Worm (Caenorhabditis elegans): ENCODE results near the gene F56F10.1.
A peak's percentile ranks its signal among the peaks of the same experiment; 100 is the strongest.

F56F10.1 gene

ce11 chrX:871957-872715 lies at the start of gene F56F10.1:
Gene F56F10.1 (plus strand): TSS chrX:872603.
- TF ChIP-seq him-1 (tag; optimal IDR thresholded peaks at IDR 0.05) (no peak), W03F9.2 (tag; optimal IDR thresholded peaks at IDR 0.05) (no peak), dao-5 (tag; optimal IDR thresholded peaks at IDR 0.05) (no peak)

DNA sequence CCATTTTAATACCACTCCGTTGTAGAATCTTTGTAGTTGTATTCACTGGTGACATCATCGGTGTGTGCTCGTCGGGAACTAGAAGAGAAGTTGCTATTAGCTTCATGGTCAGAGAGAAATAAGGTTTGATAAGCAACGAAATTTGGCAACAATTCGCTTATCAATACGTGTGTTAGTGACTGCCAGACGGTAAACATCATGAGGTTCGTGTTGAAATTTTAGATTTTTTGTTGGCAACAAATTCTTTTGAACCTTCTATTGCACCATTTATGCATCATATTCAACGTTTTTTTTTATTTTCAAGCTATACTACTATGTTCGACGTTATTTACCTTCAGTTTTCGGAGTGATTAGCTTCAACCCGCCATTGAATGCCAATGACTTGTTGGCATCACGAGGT lies 48.7 kb upstream of the F56F10.1 start:
- TF ChIP-seq W03F9.2 (tag; optimal IDR thresholded peaks at IDR 0.05) (no peak), him-1 (tag; optimal IDR thresholded peaks at IDR 0.05) (no peak), dao-5 (tag; optimal IDR thresholded peaks at IDR 0.05) (no peak)

- TF ChIP-seq dao-5 (tag; optimal IDR thresholded peaks at IDR 0.05) (no peak), W03F9.2 (tag; optimal IDR thresholded peaks at IDR 0.05) (no peak), him-1 (tag; optimal IDR thresholded peaks at IDR 0.05) (no peak)
Observed at ce11 chrX:825375-825774, 47.0 kb upstream of the F56F10.1 start, which contains the start of gene daf-3. Gene daf-3 (minus strand): TSS chrX:825475.

DNA sequence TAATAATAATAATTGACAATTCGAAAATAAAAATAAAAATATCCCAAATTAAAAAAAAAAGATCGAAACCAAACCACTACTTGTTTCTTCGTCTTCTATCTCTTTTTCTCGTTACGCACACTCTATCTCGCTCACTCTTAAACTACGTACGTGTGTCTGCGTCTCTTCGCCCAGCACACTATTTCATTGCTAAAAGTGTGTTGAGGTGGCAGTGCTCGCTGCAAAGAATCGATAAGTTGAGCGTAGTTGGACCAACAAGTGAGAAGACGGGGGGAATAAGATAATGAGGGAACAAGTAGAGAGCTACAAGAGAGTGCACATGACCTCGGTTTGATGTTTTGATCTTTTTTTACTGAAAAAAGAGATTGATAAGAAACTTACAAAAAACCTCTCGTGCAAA lies 46.5 kb upstream of the F56F10.1 start:
- TF ChIP-seq dao-5 (tag; optimal IDR thresholded peaks at IDR 0.05) (no peak), W03F9.2 (tag; optimal IDR thresholded peaks at IDR 0.05) (no peak), him-1 (tag; optimal IDR thresholded peaks at IDR 0.05) (no peak)

DNA sequence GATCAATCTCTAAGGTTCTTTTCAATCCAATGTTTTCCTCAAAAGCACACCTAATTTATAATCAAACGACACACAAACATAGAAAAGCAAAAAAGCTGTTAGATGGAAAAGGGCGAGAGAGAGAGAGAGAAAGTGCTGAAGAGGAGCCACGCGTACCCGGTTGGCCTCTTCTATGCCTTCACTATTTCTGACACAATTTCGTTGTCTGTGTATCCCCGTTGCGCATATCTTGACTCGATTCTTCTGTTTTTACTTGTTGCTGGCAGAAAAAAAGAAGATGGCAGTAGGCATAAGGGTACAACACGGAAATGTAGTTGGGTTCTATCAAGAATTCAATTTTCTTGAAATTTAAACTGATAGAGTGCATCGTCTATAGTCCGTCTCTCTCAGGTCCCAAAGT lies 44.9 kb upstream of the F56F10.1 start:
- TF ChIP-seq W03F9.2 (tag; optimal IDR thresholded peaks at IDR 0.05): no peak
- peak; percentile 48 for TF ChIP-seq him-1 (tag; optimal IDR thresholded peaks at IDR 0.05)

ce11 chrX:828603-829002 lies 43.8 kb upstream of the F56F10.1 start, which contains the start of gene wdr-54:
Gene wdr-54 (plus strand): TSS chrX:828903.
- TF ChIP-seq him-1 (tag; optimal IDR thresholded peaks at IDR 0.05) (no peak), dao-5 (tag; optimal IDR thresholded peaks at IDR 0.05) (no peak), W03F9.2 (tag; optimal IDR thresholded peaks at IDR 0.05) (no peak)

- TF ChIP-seq W03F9.2 (tag; optimal IDR thresholded peaks at IDR 0.05): no peak
- no peak for TF ChIP-seq him-1 (tag; optimal IDR thresholded peaks at IDR 0.05)
- no peak for TF ChIP-seq dao-5 (tag; optimal IDR thresholded peaks at IDR 0.05)
Observed at ce11 chrX:830185-830584, 42.2 kb upstream of the F56F10.1 start.

ce11 chrX:834478-834877 lies 37.9 kb upstream of the F56F10.1 start, which contains the start of gene F39H12.1:
Gene F39H12.1 (plus strand): TSS chrX:834778.
- TF ChIP-seq W03F9.2 (tag; optimal IDR thresholded peaks at IDR 0.05): no peak
- no peak for TF ChIP-seq him-1 (tag; optimal IDR thresholded peaks at IDR 0.05)
- TF ChIP-seq dao-5 (tag; optimal IDR thresholded peaks at IDR 0.05): no peak

DNA sequence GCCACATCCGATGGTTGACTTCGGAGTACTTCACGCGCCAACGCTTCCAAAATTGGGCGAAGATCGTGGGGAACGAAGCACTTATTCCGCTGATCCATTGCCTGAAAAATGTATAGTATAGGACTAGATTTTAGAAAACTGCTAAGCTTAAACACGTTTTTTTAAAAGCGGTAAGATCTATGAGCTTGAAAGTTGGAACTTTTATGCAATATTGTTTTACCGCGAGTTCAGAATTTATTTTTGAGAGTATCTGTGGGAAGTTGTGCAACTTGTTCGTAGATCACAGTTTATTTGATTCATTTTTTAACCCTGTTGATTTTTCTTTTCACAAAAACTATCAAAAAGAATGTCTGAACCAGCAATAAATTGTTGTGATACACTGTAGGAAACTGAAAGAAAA lies 31.0 kb upstream of the F56F10.1 start, which contains the start of gene F39H12.3:
Gene F39H12.3 (minus strand): TSS at position 101 of the 400 bp plus-strand sequence.
- TF ChIP-seq him-1 (tag; optimal IDR thresholded peaks at IDR 0.05): no peak
- no peak for TF ChIP-seq dao-5 (tag; optimal IDR thresholded peaks at IDR 0.05)
- no peak for TF ChIP-seq W03F9.2 (tag; optimal IDR thresholded peaks at IDR 0.05)

DNA sequence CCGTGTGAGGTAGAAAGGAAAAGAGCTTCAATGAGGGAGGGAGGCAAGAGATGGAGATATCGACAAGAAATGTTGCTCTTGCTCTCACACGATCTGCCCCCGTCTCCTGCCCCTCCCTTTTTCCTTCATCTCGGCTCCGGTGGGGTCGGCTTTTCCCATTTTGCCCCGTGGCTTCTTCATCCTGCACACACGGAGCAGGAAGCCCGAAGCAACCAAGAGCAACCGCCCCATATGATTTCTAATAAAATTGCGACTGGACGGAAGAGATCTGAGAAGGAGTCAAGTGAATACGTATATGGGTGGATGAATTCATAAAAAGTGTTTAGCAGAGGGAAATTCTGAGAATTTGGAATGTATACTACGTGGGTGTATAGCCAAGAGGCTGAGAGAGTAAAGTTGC lies 27.8 kb upstream of the F56F10.1 start:
- no peak for TF ChIP-seq dao-5 (tag; optimal IDR thresholded peaks at IDR 0.05)
- TF ChIP-seq him-1 (tag; optimal IDR thresholded peaks at IDR 0.05): peak; percentile 51
- no peak for TF ChIP-seq W03F9.2 (tag; optimal IDR thresholded peaks at IDR 0.05)

- TF ChIP-seq him-1 (tag; optimal IDR thresholded peaks at IDR 0.05) (no peak), W03F9.2 (tag; optimal IDR thresholded peaks at IDR 0.05) (no peak), dao-5 (tag; optimal IDR thresholded peaks at IDR 0.05) (no peak)
Observed at ce11 chrX:845443-845842, 27.0 kb upstream of the F56F10.1 start.

- TF ChIP-seq him-1 (tag; optimal IDR thresholded peaks at IDR 0.05): no peak
- TF ChIP-seq W03F9.2 (tag; optimal IDR thresholded peaks at IDR 0.05): no peak
- no peak for TF ChIP-seq dao-5 (tag; optimal IDR thresholded peaks at IDR 0.05)
Observed at ce11 chrX:851421-851820, 21.0 kb upstream of the F56F10.1 start, which contains the start of gene igcm-1. Gene igcm-1 (minus strand): TSS chrX:851521.

- TF ChIP-seq W03F9.2 (tag; optimal IDR thresholded peaks at IDR 0.05) (no peak), him-1 (tag; optimal IDR thresholded peaks at IDR 0.05) (no peak), dao-5 (tag; optimal IDR thresholded peaks at IDR 0.05) (no peak)
Observed at ce11 chrX:852739-853268, 19.6 kb upstream of the F56F10.1 start.

ce11 chrX:853604-854003 lies 18.8 kb upstream of the F56F10.1 start:
- no peak for TF ChIP-seq him-1 (tag; optimal IDR thresholded peaks at IDR 0.05)
- TF ChIP-seq dao-5 (tag; optimal IDR thresholded peaks at IDR 0.05): no peak
- no peak for TF ChIP-seq W03F9.2 (tag; optimal IDR thresholded peaks at IDR 0.05)
